Worm (Caenorhabditis elegans): Measurements from ENCODE around the gene F35H10.6.

The F35H10.6 gene

ce11 chrIV:8339636-8340035, 39.9 kb downstream of the F35H10.6 start, which contains the start of gene lgc-6:
TSS of gene lgc-6 (plus strand) at chrIV:8339936.
- TF ChIP-seq nhr-76 (tag; optimal IDR thresholded peaks at IDR 0.05), result no peak
- TF ChIP-seq M03D4.4 (tag; optimal IDR thresholded peaks at IDR 0.05), result no peak
- no peak for TF ChIP-seq ceh-39 (tag; optimal IDR thresholded peaks at IDR 0.05)

- no peak for TF ChIP-seq cnd-1 (tag; optimal IDR thresholded peaks at IDR 0.05)
- TF ChIP-seq ceh-39 (tag; optimal IDR thresholded peaks at IDR 0.05), result no peak
- no peak for TF ChIP-seq nhr-76 (tag; optimal IDR thresholded peaks at IDR 0.05)
Measured at ce11 chrIV:8342385-8342784, 42.6 kb downstream of the F35H10.6 start, which contains the start of gene lgc-5. TSS of gene lgc-5 (plus strand) at chrIV:8342685.

- no peak for TF ChIP-seq lsy-2 (tag; optimal IDR thresholded peaks at IDR 0.05)
- no peak for TF ChIP-seq ceh-39 (tag; optimal IDR thresholded peaks at IDR 0.05)
- no peak for TF ChIP-seq mab-5 (tag; optimal IDR thresholded peaks at IDR 0.05)
- TF ChIP-seq unc-120 (tag; optimal IDR thresholded peaks at IDR 0.05; ENCODE audit: poor library complexity, severe bottlenecking), result no peak
- TF ChIP-seq mls-2 (tag; optimal IDR thresholded peaks at IDR 0.05), result no peak
- TF ChIP-seq drap-1 (GFP tag; optimal IDR thresholded peaks at IDR 0.05), result no peak
- TF ChIP-seq tbx-8 (GFP tag; optimal IDR thresholded peaks at IDR 0.05), result no peak
- no peak for TF ChIP-seq nhr-12 (tag; optimal IDR thresholded peaks at IDR 0.05)
- TF ChIP-seq snpc-4 (tag; optimal IDR thresholded peaks at IDR 0.05), result no peak
- TF ChIP-seq lin-32 (GFP tag; optimal IDR thresholded peaks at IDR 0.05), result no peak
- TF ChIP-seq nhr-2 (tag; optimal IDR thresholded peaks at IDR 0.05), result no peak
- no peak for TF ChIP-seq nhr-237 (tag; optimal IDR thresholded peaks at IDR 0.05)
- TF ChIP-seq elt-1 (tag; optimal IDR thresholded peaks at IDR 0.05; ENCODE audit: borderline replicate concordance, insufficient read depth), result no peak
- TF ChIP-seq M03D4.4 (tag; optimal IDR thresholded peaks at IDR 0.05), result no peak
- TF ChIP-seq nhr-28 (tag; optimal IDR thresholded peaks at IDR 0.05), result no peak
- no peak for TF ChIP-seq ceh-83 (GFP tag; optimal IDR thresholded peaks at IDR 0.05)
- no peak for TF ChIP-seq unc-62 (GFP tag; optimal IDR thresholded peaks at IDR 0.05)
- no peak for TF ChIP-seq elt-3 (tag; optimal IDR thresholded peaks at IDR 0.05)
- no peak for TF ChIP-seq flh-1 (GFP tag; optimal IDR thresholded peaks at IDR 0.05)
Measured at ce11 chrIV:8345518-8345917, 45.8 kb downstream of the F35H10.6 start, which contains the start of gene F17E9.5. TSS of gene F17E9.5 (plus strand) at chrIV:8345818.

ce11 chrIV:8347051-8347450, 47.3 kb downstream of the F35H10.6 start, which contains the start of the genes F17E9.18 and F17E9.15:
TSS of gene F17E9.18 (minus strand) at chrIV:8347151.
TSS of gene F17E9.15 (plus strand) at chrIV:8347418.
- no peak for TF ChIP-seq unc-62 (GFP tag; optimal IDR thresholded peaks at IDR 0.05)
- no peak for TF ChIP-seq zip-8 (tag; optimal IDR thresholded peaks at IDR 0.05)
- no peak for TF ChIP-seq hlh-1 (tag; optimal IDR thresholded peaks at IDR 0.05)
- no peak for TF ChIP-seq blmp-1 (tag; optimal IDR thresholded peaks at IDR 0.05)

ce11 chrIV:8348073-8348472, 48.3 kb downstream of the F35H10.6 start, which contains the start of gene F17E9.4:
TSS of gene F17E9.4 (plus strand) at chrIV:8348373.
- no peak for TF ChIP-seq bed-3 (GFP tag; optimal IDR thresholded peaks at IDR 0.05)
- no peak for TF ChIP-seq ztf-11 (tag; optimal IDR thresholded peaks at IDR 0.05)
- no peak for TF ChIP-seq ceh-39 (tag; optimal IDR thresholded peaks at IDR 0.05)
- TF ChIP-seq elt-1 (tag; optimal IDR thresholded peaks at IDR 0.05; ENCODE audit: borderline replicate concordance, insufficient read depth), result no peak
- TF ChIP-seq mep-1 (tag; optimal IDR thresholded peaks at IDR 0.05), result no peak
- TF ChIP-seq lsy-2 (tag; optimal IDR thresholded peaks at IDR 0.05), result no peak
- no peak for TF ChIP-seq nhr-76 (tag; optimal IDR thresholded peaks at IDR 0.05)
- TF ChIP-seq nhr-2 (tag; optimal IDR thresholded peaks at IDR 0.05), result no peak
- no peak for TF ChIP-seq unc-62 (GFP tag; optimal IDR thresholded peaks at IDR 0.05)
- TF ChIP-seq pha-4 (tag; optimal IDR thresholded peaks at IDR 0.05), result no peak
- no peak for TF ChIP-seq blmp-1 (tag; optimal IDR thresholded peaks at IDR 0.05)
- no peak for TF ChIP-seq zip-8 (tag; optimal IDR thresholded peaks at IDR 0.05)
- no peak for TF ChIP-seq ceh-43 (GFP tag; optimal IDR thresholded peaks at IDR 0.05)
- no peak for TF ChIP-seq lin-32 (GFP tag; optimal IDR thresholded peaks at IDR 0.05)
